Fruit fly (Drosophila melanogaster): ENCODE measurements around the gene CecA1.

The CecA1 gene

dm6 chr3R:30211856-30212255 is 1.2 kb downstream of the CecA1 start, which contains the start of gene CecA2:
CecA2 (plus strand) TSS chr3R:30212156.
- TF ChIP-seq CG17801 (GFP tag; optimal IDR thresholded peaks at IDR 0.05; ENCODE audit: partially characterized antibody) = no peak

dm6 chr3R:30213697-30214096 is 3.0 kb downstream of the CecA1 start, which contains the start of gene CecB:
CecB (minus strand) TSS chr3R:30213797.
- no peak for TF ChIP-seq CG17801 (GFP tag; optimal IDR thresholded peaks at IDR 0.05; ENCODE audit: partially characterized antibody)

DNA sequence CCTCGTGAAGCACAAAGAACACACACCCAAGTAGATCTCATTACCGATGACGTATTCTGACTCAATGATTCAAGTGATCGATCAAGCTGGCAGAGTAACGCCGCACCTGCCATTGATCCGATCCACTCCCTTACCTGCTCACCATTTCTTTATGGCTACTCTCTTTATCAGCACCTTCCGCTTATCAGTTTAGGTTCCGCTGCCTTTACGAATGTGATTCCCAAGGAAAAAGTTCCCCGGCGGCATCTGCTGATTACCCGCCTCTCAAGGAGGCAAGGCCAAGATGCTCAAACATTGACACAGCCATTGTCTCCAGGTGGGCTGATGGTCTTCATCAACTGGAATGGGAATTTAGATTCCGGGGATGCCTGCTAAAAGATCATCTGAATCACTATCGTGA is 4.3 kb downstream of the CecA1 start:
- TF ChIP-seq CG17801 (GFP tag; optimal IDR thresholded peaks at IDR 0.05; ENCODE audit: partially characterized antibody) = no peak

dm6 chr3R:30216210-30216609 is 5.5 kb downstream of the CecA1 start, which contains the start of gene CecC:
CecC (plus strand) TSS chr3R:30216484.
- no peak for TF ChIP-seq CG17801 (GFP tag; optimal IDR thresholded peaks at IDR 0.05; ENCODE audit: partially characterized antibody)

DNA sequence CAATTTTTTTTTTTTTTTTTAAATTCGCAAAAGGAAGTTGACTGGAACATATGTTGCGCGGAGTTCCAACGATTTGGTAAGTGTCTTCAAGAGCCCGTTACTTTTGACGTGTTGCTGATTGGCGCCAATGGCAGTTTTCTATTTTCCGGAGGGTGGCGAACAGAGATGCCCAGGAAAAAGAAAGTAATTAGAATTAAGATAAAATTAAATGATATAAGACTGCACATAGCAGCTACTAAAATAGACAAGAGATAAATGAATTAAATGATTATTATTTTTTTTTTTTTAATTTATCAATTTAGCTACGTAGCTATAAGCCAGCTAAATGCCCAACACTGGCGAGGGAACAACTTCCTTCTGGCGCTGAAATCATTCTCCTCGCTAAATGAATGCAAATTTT is 11.6 kb downstream of the CecA1 start:
- no peak for TF ChIP-seq CG17801 (GFP tag; optimal IDR thresholded peaks at IDR 0.05; ENCODE audit: partially characterized antibody)

- TF ChIP-seq CG17801 (GFP tag; optimal IDR thresholded peaks at IDR 0.05; ENCODE audit: partially characterized antibody) = no peak
These were observed 13.9 kb downstream of the CecA1 start for dm6 chr3R:30224577-30224976.

DNA sequence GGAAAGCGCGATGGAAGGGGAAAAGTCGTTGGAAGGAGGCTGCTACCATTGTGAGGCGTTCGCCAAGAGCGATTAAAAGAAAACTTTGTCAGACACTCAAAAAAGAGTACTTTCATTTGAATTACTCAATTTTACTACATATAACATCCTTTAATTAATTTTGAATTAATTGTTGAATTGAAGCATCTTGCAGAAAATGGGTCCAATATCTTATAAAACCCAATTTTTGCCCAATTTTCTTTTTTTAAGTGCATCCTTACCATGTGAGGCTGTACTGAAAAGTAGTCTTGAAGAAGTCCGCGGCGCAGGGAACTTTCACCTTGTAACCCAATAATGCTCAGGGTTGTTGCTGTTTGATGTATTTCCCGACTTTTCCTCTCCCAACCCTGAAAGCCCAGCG is 24.6 kb downstream of the CecA1 start:
- TF ChIP-seq CG17801 (GFP tag; optimal IDR thresholded peaks at IDR 0.05; ENCODE audit: partially characterized antibody) = no peak

DNA sequence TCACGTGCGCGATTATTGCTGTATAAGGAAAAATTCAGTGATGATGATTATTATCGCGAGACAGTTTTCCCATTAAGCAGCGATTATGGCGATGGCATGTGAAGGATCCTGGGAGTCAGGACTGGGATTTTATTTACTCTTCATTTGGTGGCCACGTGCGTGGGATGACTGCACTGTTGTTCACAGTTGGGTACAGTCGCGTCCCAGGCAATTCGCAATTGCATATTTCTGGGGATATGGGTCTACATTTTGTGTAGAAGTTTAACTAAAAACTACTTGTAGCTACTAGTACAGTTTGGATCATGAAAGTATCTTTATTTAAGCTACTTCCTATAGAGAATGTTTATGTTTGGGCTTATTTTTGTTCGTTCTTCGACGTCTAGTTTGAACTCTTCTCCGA is 26.3 kb downstream of the CecA1 start:
- no peak for TF ChIP-seq CG17801 (GFP tag; optimal IDR thresholded peaks at IDR 0.05; ENCODE audit: partially characterized antibody)

dm6 chr3R:30237634-30238033 is 27.0 kb downstream of the CecA1 start, which contains the start of gene CG43448:
CG43448 (minus strand) TSS chr3R:30237734.
- no peak for TF ChIP-seq CG17801 (GFP tag; optimal IDR thresholded peaks at IDR 0.05; ENCODE audit: partially characterized antibody)

DNA sequence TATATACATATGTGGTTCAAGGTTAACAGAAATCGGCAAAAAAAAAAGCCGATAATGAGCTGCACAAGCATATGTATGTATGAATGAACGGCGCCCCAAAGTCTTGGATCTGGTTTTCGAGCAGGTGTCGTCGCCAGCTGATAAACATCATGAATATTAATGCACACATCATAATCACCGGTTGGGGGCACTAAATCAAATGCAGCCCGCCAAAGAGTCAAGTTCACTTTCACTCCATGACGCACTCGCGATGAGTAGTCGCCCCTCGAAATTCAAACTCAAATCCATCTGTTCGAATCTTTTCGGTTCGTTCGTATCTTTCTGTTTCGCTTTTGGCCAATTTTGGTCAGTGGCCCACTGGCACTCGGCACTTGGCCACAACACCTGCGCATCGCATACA is 29.6 kb downstream of the CecA1 start:
- TF ChIP-seq CG17801 (GFP tag; optimal IDR thresholded peaks at IDR 0.05; ENCODE audit: partially characterized antibody) = no peak

DNA sequence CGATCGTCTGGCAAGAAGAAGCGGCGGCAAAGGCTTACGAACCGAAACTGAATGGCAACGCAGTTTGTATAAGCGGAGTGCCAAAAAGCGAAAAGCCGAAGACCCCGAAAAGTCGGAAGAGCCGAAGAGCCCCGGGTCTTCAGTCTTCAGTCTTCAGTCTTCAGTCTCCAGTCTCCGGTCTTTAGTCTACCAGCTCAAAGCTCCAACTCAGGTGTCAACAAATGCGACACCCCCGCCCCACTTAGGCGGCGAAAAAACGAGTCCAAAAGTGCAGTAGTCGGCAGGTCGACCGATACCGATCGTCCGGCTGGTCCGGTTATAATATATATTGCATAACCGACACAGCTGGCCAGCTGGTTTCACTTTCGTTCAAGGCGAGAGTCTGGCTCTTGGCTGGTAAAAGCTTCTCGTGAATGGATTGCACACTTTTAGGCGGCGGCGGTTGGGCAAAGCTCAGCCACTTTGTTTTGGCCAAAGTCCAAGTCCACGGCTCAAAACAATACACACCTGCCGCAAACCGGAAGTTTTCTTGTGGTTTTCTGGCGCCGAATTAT is 32.7 kb downstream of the CecA1 start, which contains the start of gene CG9737:
Gene CG9737, minus strand, starts transcription at position 51 of the 554 bp plus-strand sequence.
- TF ChIP-seq CG17801 (GFP tag; optimal IDR thresholded peaks at IDR 0.05; ENCODE audit: partially characterized antibody) = peak; percentile 67

DNA sequence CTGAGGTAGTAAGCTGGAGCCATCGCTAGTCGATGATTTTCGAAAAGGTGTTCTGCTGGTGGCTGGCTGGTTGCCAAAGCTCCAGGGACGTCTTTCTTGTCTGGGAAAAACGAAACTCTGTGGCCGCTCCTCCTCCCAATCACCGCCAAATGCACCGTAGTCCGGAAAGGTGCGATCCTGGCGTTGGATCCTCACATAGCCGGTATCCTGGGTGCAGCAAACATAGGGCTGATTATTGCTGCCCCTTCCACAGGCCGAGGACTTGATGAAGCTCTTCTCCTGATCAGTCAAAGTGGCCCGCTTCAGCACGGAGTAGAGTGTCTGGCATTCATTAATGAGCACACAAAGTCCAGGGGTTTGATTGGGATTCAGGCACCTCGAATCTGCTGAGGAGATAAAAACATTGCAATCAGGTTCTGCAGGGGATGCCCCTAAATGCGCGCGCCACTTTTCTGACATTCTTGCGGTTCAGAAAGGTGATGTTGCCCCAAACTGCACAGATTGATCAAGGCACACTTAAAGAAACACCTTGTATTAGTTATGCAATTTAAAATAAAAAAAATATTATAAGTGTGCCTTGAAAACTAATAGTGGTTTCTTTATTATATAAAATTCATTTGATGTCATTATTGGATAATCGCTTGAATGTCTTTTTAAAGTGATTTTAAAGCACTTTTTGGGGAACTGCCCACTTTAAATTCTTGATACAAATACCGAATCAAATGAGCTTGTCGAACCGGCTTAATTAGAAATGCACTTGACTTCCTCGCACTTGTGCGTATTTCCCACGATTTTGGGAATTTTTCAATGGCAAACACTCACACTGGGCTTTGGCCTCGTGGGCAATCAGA is 35.3 kb downstream of the CecA1 start:
- TF ChIP-seq CG17801 (GFP tag; optimal IDR thresholded peaks at IDR 0.05; ENCODE audit: partially characterized antibody) = no peak

dm6 chr3R:30246603-30247002 is 35.9 kb downstream of the CecA1 start, which contains the start of gene CG9733:
CG9733 (minus strand) TSS chr3R:30246703.
- no peak for TF ChIP-seq CG17801 (GFP tag; optimal IDR thresholded peaks at IDR 0.05; ENCODE audit: partially characterized antibody)

DNA sequence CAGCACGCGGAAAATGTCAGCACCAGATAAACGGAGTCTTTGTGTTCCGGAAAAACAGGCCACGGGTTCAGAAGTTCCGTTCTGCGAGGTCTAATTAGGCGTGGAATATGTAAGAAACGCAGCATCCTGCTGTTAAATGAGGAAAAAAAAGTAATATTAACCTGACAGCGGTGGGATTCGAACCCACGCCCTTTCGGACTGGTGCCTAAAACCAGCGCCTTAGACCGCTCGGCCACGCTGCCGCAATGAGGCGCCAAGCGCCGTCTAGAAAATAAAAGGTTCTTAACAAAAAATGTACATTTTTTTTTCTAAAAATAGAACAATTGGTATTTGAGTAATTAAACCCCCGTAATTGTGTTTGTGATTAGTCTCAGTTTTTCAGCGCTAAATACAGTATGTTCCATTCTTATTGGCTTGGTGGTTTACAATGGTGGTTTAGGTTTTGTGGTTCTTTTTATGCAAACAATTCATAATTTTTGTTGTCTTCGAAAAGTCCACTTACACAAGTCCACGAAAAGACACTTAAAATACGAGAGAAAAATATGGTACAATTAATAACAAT is 37.2 kb downstream of the CecA1 start:
- TF ChIP-seq CG17801 (GFP tag; optimal IDR thresholded peaks at IDR 0.05; ENCODE audit: partially characterized antibody) = peak; percentile 8

dm6 chr3R:30248565-30248964 is 37.9 kb downstream of the CecA1 start:
- TF ChIP-seq CG17801 (GFP tag; optimal IDR thresholded peaks at IDR 0.05; ENCODE audit: partially characterized antibody) = no peak

DNA sequence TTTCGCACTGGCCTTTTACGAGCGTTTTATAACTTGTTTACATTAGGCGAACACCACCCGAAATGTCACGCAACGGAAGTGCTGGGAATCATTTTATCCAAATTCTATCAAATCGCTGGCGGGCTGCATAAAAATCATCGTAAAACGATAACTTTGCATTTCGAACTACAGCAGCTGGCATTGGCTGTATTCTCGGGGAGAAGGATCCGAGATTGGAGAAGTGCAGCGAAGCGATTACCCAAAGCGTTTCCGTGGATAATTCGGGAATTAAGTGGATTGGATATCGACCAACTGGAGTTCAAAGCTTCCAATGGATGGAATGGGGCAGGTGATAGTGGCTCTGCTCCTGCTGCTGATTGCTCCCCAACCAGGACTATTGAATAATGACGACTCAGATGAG is 38.6 kb downstream of the CecA1 start, which contains the start of gene CG34299:
Gene CG34299, plus strand, starts transcription at position 301 of the 400 bp plus-strand sequence.
- no peak for TF ChIP-seq CG17801 (GFP tag; optimal IDR thresholded peaks at IDR 0.05; ENCODE audit: partially characterized antibody)

All from ovary, adult (tissue).